Worm (Caenorhabditis elegans): ENCODE measurements around the gene T24A6.1.

Gene T24A6.1

ce11 chrV:3588223-3588622, 29.4 kb downstream of the T24A6.1 start (continued):
- TF ChIP-seq lim-7 (GFP tag; IDR thresholded peaks at IDR 0.05) (peak; percentile 75), ceh-82 (tag; optimal IDR thresholded peaks at IDR 0.05) (no peak), F37D6.2 (tag; optimal IDR thresholded peaks at IDR 0.05) (no peak), tag-97 (GFP tag; IDR thresholded peaks at IDR 0.05) (no peak), Y75B8A.6 (GFP tag; IDR thresholded peaks at IDR 0.05) (no peak), jun-1 (tag; optimal IDR thresholded peaks at IDR 0.05) (no peak), duxl-1 (tag; optimal IDR thresholded peaks at IDR 0.05; ENCODE audit: poor library complexity) (no peak), daf-8 (GFP tag; IDR thresholded peaks at IDR 0.05) (no peak), dpl-1 (GFP tag; optimal IDR thresholded peaks at IDR 0.05) (no peak), unc-62 (GFP tag; optimal IDR thresholded peaks at IDR 0.05 in 1 of 2) (no peak), unc-62 (tag; optimal IDR thresholded peaks at IDR 0.05) (no peak), unc-39 (tag; optimal IDR thresholded peaks at IDR 0.05) (no peak), Y48G9A.11 (GFP tag; IDR thresholded peaks at IDR 0.05) (peak; percentile 70), R02D3.7 (tag; optimal IDR thresholded peaks at IDR 0.05) (no peak), nhr-48 (tag; optimal IDR thresholded peaks at IDR 0.05) (no peak), mxl-2 (GFP tag; conservative IDR thresholded peaks at IDR 0.05) (0 out of 2 replicates have a peak, but pooled peaks have one; percentile 49), lin-13 (GFP tag; optimal IDR thresholded peaks at IDR 0.05) (peak; percentile 42), nhr-102 (tag; optimal IDR thresholded peaks at IDR 0.05) (no peak), attf-4 (tag; optimal IDR thresholded peaks at IDR 0.05) (no peak), zfp-2 (tag; optimal IDR thresholded peaks at IDR 0.05) (no peak), sdz-12 (GFP tag; optimal IDR thresholded peaks at IDR 0.05) (no peak), nhr-111 (GFP tag; optimal IDR thresholded peaks at IDR 0.05) (no peak), pha-4 (GFP tag; IDR thresholded peaks at IDR 0.05) (no peak), pha-4 (tag; optimal IDR thresholded peaks at IDR 0.05) (no peak), F10B5.3 (tag; optimal IDR thresholded peaks at IDR 0.05) (no peak), gei-8 (GFP tag; optimal IDR thresholded peaks at IDR 0.05) (no peak), ama-1 (optimal IDR thresholded peaks at IDR 0.05) (no peak), snpc-1.2 (GFP tag; IDR thresholded peaks at IDR 0.05) (peak; percentile 47; the same call in 1 of the 2 replicates), egl-43 (GFP tag; IDR thresholded peaks at IDR 0.05) (peak; percentile 81), aly-2 (tag; optimal IDR thresholded peaks at IDR 0.05) (no peak), ceh-20 (GFP tag; IDR thresholded peaks at IDR 0.05) (peak; percentile 54; the same call in 1 of the 2 replicates), lin-15B (tag; optimal IDR thresholded peaks at IDR 0.05) (no peak), ceh-32 (tag; optimal IDR thresholded peaks at IDR 0.05; ENCODE audit: poor library complexity) (no peak), fos-1 (tag; optimal IDR thresholded peaks at IDR 0.05) (no peak), lin-29 (GFP tag; IDR thresholded peaks at IDR 0.05) (no peak), hif-1 (tag; optimal IDR thresholded peaks at IDR 0.05) (no peak), Y105C5A.15 (GFP tag; IDR thresholded peaks at IDR 0.05) (0 out of 2 replicates have a peak, but pooled peaks have one; percentile 18), nhr-42 (GFP tag; IDR thresholded peaks at IDR 0.05) (0 out of 2 replicates have a peak, but pooled peaks have one; percentile 24), hlh-11 (tag; optimal IDR thresholded peaks at IDR 0.05) (no peak), dve-1 (tag; optimal IDR thresholded peaks at IDR 0.05; ENCODE audit: insufficient read depth) (no peak), zip-2 (tag; optimal IDR thresholded peaks at IDR 0.05) (no peak), Y5F2A.4 (GFP tag; optimal IDR thresholded peaks at IDR 0.05) (no peak), ceh-28 (tag; optimal IDR thresholded peaks at IDR 0.05) (no peak), dmd-9 (GFP tag; IDR thresholded peaks at IDR 0.05) (no peak), spr-3 (GFP tag; optimal IDR thresholded peaks at IDR 0.05) (no peak), T20F7.1 (GFP tag; optimal IDR thresholded peaks at IDR 0.05) (no peak), F49E8.2 (tag; optimal IDR thresholded peaks at IDR 0.05; ENCODE audit: borderline replicate concordance) (no peak), set-16 (GFP tag; IDR thresholded peaks at IDR 0.05) (no peak), php-3 (GFP tag; IDR thresholded peaks at IDR 0.05) (0 out of 2 replicates have a peak, but pooled peaks have one; percentile 17), ctbp-1 (GFP tag; IDR thresholded peaks at IDR 0.05) (0 out of 2 replicates have a peak, but pooled peaks have one; percentile 41), unc-130 (GFP tag; optimal IDR thresholded peaks at IDR 0.05) (no peak), lin-1 (GFP tag; IDR thresholded peaks at IDR 0.05) (peak; percentile 51)
